Fruit fly (Drosophila melanogaster): Measurements from ENCODE around the gene lmgB.
A peak's percentile ranks its signal among the peaks of the same experiment; 100 is the strongest.

lmgB gene

DNA sequence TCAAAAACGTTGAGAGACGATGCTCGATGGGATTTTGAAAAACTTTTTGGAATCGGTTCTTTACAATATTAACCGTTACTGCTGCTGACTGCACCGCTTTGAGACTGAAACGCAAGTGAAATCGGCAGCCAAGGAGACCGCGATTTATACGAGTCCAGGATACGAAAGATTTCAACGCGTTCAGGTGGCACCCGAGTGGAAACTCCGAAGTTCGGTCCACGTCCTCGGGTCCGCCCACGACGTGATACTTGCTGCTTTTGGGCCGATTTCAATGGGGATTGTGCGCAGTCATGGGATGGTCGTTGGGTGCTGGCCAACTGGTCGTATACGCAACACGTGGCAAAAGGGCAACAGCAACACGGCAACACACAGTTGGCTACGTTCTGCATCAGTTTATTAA is 21.7 kb downstream of the lmgB start, which contains the start of gene Dh31:
TSS of gene Dh31 (minus strand) at position 117 of the 400 bp plus-strand sequence.
- TF ChIP-seq slbo (GFP tag; IDR thresholded peaks at IDR 0.05) (0 out of 2 replicates have a peak, but pooled peaks have one; percentile 7), disco-r (GFP tag; optimal IDR thresholded peaks at IDR 0.05) (no peak), Rfx (GFP tag; IDR thresholded peaks at IDR 0.05) (peak; percentile 15; the same call in 1 of the 2 replicates), CG15696 (tag; optimal IDR thresholded peaks at IDR 0.05) (no peak), Lhr (GFP tag; optimal IDR thresholded peaks at IDR 0.05) (no peak), CG6654 (GFP tag; optimal IDR thresholded peaks at IDR 0.05) (no peak), CG9876 (GFP tag; optimal IDR thresholded peaks at IDR 0.05) (no peak), scrt (GFP tag; optimal IDR thresholded peaks at IDR 0.05) (peak; percentile 73), NfI (GFP tag; optimal IDR thresholded peaks at IDR 0.05) (no peak), Blimp-1 (GFP tag; optimal IDR thresholded peaks at IDR 0.05) (no peak), CG10462 (GFP tag; optimal IDR thresholded peaks at IDR 0.05) (no peak), CG5953 (GFP tag; IDR thresholded peaks at IDR 0.05) (0 out of 2 replicates have a peak, but pooled peaks have one; percentile 19), Tbp (GFP tag; optimal IDR thresholded peaks at IDR 0.05) (no peak), CG17328 (GFP tag; IDR thresholded peaks at IDR 0.05) (no peak), lbe (GFP tag; optimal IDR thresholded peaks at IDR 0.05) (no peak), CG33557 (GFP tag; optimal IDR thresholded peaks at IDR 0.05) (no peak), CkIIα-i1 (GFP tag; IDR thresholded peaks at IDR 0.05) (no peak), CG6175 (GFP tag; IDR thresholded peaks at IDR 0.05) (no peak), fd64A (GFP tag; optimal IDR thresholded peaks at IDR 0.05) (no peak), her (GFP tag; optimal IDR thresholded peaks at IDR 0.05) (no peak), CG1832 (GFP tag; optimal IDR thresholded peaks at IDR 0.05) (no peak), Deaf1 (tag; optimal IDR thresholded peaks at IDR 0.05) (peak; percentile 91), CG13894 (tag; optimal IDR thresholded peaks at IDR 0.05) (peak; percentile 27), maf-S (GFP tag; optimal IDR thresholded peaks at IDR 0.05) (no peak), Dref (GFP tag; IDR thresholded peaks at IDR 0.05) (0 out of 2 replicates have a peak, but pooled peaks have one; percentile 22), repo (GFP tag; optimal IDR thresholded peaks at IDR 0.05) (no peak), CG13424 (tag; optimal IDR thresholded peaks at IDR 0.05) (no peak), Bdp1 (GFP tag; optimal IDR thresholded peaks at IDR 0.05) (no peak), slou (GFP tag; optimal IDR thresholded peaks at IDR 0.05) (no peak), yki (optimal IDR thresholded peaks at IDR 0.05) (no peak), CG11456 (GFP tag; IDR thresholded peaks at IDR 0.05) (0 out of 3 replicates have a peak, but pooled peaks have one; percentile 10)

DNA sequence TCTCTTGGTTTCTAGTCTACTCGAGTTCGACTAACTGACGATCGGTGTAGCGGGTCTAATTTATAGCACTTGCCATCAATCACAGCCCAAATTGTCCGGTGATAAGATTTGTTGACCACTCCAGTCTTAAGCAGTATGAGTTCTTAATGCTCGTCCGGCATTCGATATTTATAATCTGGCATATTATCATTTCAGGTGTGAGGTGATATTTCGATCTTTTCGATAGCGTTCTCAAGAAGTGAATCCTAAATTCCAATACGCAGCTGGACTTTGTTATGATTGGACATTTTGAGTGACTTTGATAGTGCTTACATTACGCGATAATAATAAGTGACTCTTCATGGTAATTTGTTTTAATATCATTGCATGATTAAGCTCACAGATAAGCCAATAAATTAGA is 32.1 kb downstream of the lmgB start, which contains the start of gene Bace:
TSS of gene Bace (minus strand) at position 39 of the 400 bp plus-strand sequence.
- TF ChIP-seq mirr (GFP tag; optimal IDR thresholded peaks at IDR 0.05) (peak; percentile 70), exex (tag; optimal IDR thresholded peaks at IDR 0.05) (peak; percentile 93), sd (tag; optimal IDR thresholded peaks at IDR 0.05) (peak; percentile 53), CG34376 (GFP tag; optimal IDR thresholded peaks at IDR 0.05) (peak; percentile 85), vnd (GFP tag; IDR thresholded peaks at IDR 0.05; ENCODE audit: partially characterized antibody) (0 out of 3 replicates have a peak, but pooled peaks have one; percentile 40), CG33557 (GFP tag; optimal IDR thresholded peaks at IDR 0.05) (no peak), GATAe (GFP tag; conservative IDR thresholded peaks at IDR 0.05) (peak; percentile 45; the same call in 1 of the 2 replicates), Ets65A (GFP tag) (peak; percentile 49), grn (GFP tag; optimal IDR thresholded peaks at IDR 0.05) (peak; percentile 85), CG10274 (GFP tag; optimal IDR thresholded peaks at IDR 0.05) (no peak), fru (optimal IDR thresholded peaks at IDR 0.05) (no peak)
